Worm (Caenorhabditis elegans): Measurements from ENCODE around the gene znf-622.

DNA sequence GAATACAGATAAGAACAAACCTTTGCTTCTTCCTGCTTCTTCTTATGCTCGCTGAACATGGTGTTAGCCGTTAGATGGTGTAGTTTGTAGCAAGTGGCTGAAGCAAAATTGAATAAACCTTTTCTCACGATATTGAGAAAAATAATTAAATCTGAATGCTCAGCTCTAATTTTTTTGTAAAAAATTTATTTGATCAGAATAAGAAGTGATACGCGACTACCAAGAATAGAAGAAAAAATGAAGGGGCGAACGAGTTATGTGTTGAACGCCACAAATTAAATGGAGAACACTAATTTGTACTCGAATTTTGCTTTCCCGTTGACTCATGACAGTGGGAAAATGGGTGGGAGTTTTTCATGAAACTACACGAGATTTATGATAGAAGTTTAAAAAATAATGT lies 38.2 kb upstream of the znf-622 start, which contains the start of gene C56G2.9:
- TF ChIP-seq snpc-4 (tag; optimal IDR thresholded peaks at IDR 0.05): no peak
- TF ChIP-seq ztf-11 (tag; optimal IDR thresholded peaks at IDR 0.05): no peak
- TF ChIP-seq peb-1 (tag; optimal IDR thresholded peaks at IDR 0.05): no peak
- TF ChIP-seq nhr-77 (tag; optimal IDR thresholded peaks at IDR 0.05): no peak
- TF ChIP-seq nhr-25 (tag; optimal IDR thresholded peaks at IDR 0.05): no peak
- no peak for TF ChIP-seq aly-2 (tag; optimal IDR thresholded peaks at IDR 0.05)
- no peak for TF ChIP-seq lin-39 (tag; optimal IDR thresholded peaks at IDR 0.05)
- TF ChIP-seq unc-62 (GFP tag; optimal IDR thresholded peaks at IDR 0.05): no peak

Data from whole organism, L2 larva.